Fruit fly (Drosophila melanogaster): ENCODE results near the gene CG43993.

CG43993 gene

dm6 chr3L:12032257-12032656 lies at the start of gene CG43993:
Gene CG43993 (plus strand): TSS chr3L:12032557.
- TF ChIP-seq CG8478 (optimal IDR thresholded peaks at IDR 0.05) (no peak), usp (GFP tag; optimal IDR thresholded peaks at IDR 0.05) (no peak), pan (optimal IDR thresholded peaks at IDR 0.05) (no peak), Dll (optimal IDR thresholded peaks at IDR 0.05) (no peak), EcR (GFP tag; optimal IDR thresholded peaks at IDR 0.05) (no peak), psq (optimal IDR thresholded peaks at IDR 0.05) (no peak)

dm6 chr3L:11984606-11985005 lies 47.8 kb upstream of the CG43993 start, which contains the start of gene CG6938:
Gene CG6938 (plus strand): TSS chr3L:11984906.
- no peak for TF ChIP-seq usp (GFP tag; optimal IDR thresholded peaks at IDR 0.05)
- TF ChIP-seq psq (optimal IDR thresholded peaks at IDR 0.05) = no peak
- TF ChIP-seq EcR (GFP tag; optimal IDR thresholded peaks at IDR 0.05) = no peak
- TF ChIP-seq pan (optimal IDR thresholded peaks at IDR 0.05) = no peak
- no peak for TF ChIP-seq Dll (optimal IDR thresholded peaks at IDR 0.05)
- TF ChIP-seq CG8478 (optimal IDR thresholded peaks at IDR 0.05) = no peak

DNA sequence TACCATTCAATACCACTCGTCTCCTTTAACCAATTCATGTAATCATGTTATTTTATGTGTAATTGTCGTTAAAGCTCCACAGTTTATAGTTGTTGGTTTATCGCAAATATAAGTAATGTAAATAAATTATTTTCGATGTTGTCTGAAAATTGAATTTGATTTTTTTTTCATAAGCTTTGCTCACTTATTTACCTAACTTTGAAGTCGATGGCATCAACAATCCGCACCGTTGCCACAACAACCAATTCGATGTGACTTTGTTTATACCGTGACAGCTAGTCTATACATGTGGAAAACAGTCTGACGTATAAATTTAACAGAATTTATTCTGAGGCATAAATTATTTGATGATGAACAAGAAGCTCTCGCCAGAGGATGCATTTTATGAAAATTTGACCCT lies 41.9 kb upstream of the CG43993 start, which contains the start of gene CG6931:
Gene CG6931 (plus strand): TSS at position 301 of the 400 bp plus-strand sequence.
- TF ChIP-seq CG8478 (optimal IDR thresholded peaks at IDR 0.05) = no peak

DNA sequence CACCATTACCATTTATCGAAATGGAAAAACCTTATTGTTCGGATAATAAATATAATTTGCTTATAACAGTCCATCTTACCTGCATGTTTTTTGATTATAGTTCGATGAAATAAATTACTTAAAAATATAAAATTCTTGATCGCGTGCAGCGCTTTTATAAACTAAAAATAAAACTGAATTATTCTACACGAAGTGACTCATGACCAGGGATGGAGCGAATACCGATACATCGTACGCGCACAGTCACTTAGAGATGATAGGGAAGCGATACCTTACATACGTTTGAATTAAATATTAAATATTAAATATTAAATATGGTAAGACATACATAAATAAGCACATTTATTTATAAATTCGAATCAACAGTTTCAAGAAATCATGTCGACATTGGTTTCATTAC lies 39.4 kb upstream of the CG43993 start, which contains the start of gene viaf:
Gene viaf (minus strand): TSS at position 220 of the 400 bp plus-strand sequence.
- TF ChIP-seq EcR (GFP tag; optimal IDR thresholded peaks at IDR 0.05) (no peak), usp (GFP tag; optimal IDR thresholded peaks at IDR 0.05) (no peak), psq (optimal IDR thresholded peaks at IDR 0.05) (no peak), CG8478 (optimal IDR thresholded peaks at IDR 0.05) (no peak), Dll (optimal IDR thresholded peaks at IDR 0.05) (no peak), pan (optimal IDR thresholded peaks at IDR 0.05) (no peak)

- TF ChIP-seq psq (optimal IDR thresholded peaks at IDR 0.05) (no peak), usp (GFP tag; optimal IDR thresholded peaks at IDR 0.05) (no peak), EcR (GFP tag; optimal IDR thresholded peaks at IDR 0.05) (no peak), Dll (optimal IDR thresholded peaks at IDR 0.05) (no peak), CG8478 (optimal IDR thresholded peaks at IDR 0.05) (no peak), pan (optimal IDR thresholded peaks at IDR 0.05) (no peak)
These were observed 34.4 kb upstream of the CG43993 start, which contains the start of gene Grip163 for dm6 chr3L:11997959-11998358. Gene Grip163 (minus strand): TSS chr3L:11998138.

dm6 chr3L:12002321-12003248 lies 29.8 kb upstream of the CG43993 start, which contains the start of the genes Pop2 and CG6928:
Gene Pop2 (minus strand): TSS chr3L:12002915.
Gene CG6928 (plus strand): TSS chr3L:12003155.
- TF ChIP-seq CG8478 (optimal IDR thresholded peaks at IDR 0.05) (no peak), pan (optimal IDR thresholded peaks at IDR 0.05) (no peak), Dll (optimal IDR thresholded peaks at IDR 0.05) (no peak), EcR (GFP tag; optimal IDR thresholded peaks at IDR 0.05) (no peak), psq (optimal IDR thresholded peaks at IDR 0.05) (no peak), usp (GFP tag; optimal IDR thresholded peaks at IDR 0.05) (no peak)

DNA sequence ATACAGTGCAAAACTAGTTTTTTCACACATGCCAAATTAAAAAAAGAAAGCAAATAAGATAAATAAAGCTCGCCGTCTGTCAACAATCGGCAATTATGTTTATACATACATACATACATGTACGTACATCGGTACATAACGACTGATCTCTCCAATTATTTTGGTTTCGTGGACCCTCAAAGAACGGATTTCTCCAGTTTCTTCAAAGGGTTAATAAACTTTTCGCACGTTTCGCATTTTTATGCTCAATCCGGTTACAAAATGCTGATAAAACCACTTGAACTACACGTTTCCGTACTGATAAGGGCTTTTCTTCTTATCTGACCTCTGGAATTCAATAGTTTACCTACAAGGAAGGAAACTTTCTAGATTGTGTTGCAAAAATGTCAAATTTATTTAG lies 28.9 kb upstream of the CG43993 start:
- TF ChIP-seq psq (optimal IDR thresholded peaks at IDR 0.05) (no peak), Dll (optimal IDR thresholded peaks at IDR 0.05) (no peak), CG8478 (optimal IDR thresholded peaks at IDR 0.05) (no peak), usp (GFP tag; optimal IDR thresholded peaks at IDR 0.05) (no peak), pan (optimal IDR thresholded peaks at IDR 0.05) (no peak), EcR (GFP tag; optimal IDR thresholded peaks at IDR 0.05) (no peak)

DNA sequence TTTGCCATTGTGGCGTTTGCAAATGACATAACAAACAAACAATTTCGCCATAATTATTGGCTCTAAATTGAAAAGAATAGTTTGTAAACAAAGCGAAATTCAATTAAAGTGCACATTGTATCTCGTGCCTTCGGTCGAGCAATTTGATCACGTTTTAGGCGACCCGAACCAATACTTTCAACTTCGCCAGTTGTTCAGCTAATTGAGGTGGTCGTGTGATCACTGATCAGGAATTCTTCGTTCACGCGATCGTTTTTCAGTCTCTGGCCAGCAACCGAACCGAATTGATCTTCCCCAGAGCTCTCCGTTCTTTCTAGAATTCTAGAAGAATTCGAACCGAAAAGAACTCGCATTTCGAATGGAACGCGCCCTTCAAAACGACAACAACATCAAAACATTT lies 28.2 kb upstream of the CG43993 start:
- TF ChIP-seq psq (optimal IDR thresholded peaks at IDR 0.05) (no peak), pan (optimal IDR thresholded peaks at IDR 0.05) (no peak), CG8478 (optimal IDR thresholded peaks at IDR 0.05) (no peak), Dll (optimal IDR thresholded peaks at IDR 0.05) (no peak), usp (GFP tag; optimal IDR thresholded peaks at IDR 0.05) (no peak), EcR (GFP tag; optimal IDR thresholded peaks at IDR 0.05) (no peak)

DNA sequence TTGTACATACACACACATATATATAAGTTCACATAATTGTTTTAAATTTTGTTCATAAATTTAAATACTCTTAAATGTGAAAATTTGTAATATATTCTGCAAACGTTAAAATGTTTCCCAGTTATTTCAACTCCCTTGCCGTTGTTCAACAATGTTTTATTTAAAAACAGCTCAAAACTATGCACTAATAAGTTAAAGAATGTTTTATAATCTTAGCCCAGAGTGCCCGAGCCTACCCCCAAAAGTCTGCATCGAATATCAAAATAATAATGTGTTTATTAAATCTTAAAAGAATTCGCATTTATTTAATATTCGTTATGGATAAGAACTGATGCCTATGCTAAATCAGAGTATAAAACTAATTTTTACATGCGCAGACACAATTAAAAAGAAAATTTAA lies 24.4 kb upstream of the CG43993 start:
- no peak for TF ChIP-seq EcR (GFP tag; optimal IDR thresholded peaks at IDR 0.05)
- no peak for TF ChIP-seq pan (optimal IDR thresholded peaks at IDR 0.05)
- TF ChIP-seq psq (optimal IDR thresholded peaks at IDR 0.05) = no peak
- no peak for TF ChIP-seq CG8478 (optimal IDR thresholded peaks at IDR 0.05)
- TF ChIP-seq Dll (optimal IDR thresholded peaks at IDR 0.05) = no peak
- no peak for TF ChIP-seq usp (GFP tag; optimal IDR thresholded peaks at IDR 0.05)

- no peak for TF ChIP-seq Dll (optimal IDR thresholded peaks at IDR 0.05)
- TF ChIP-seq psq (optimal IDR thresholded peaks at IDR 0.05) = no peak
- no peak for TF ChIP-seq usp (GFP tag; optimal IDR thresholded peaks at IDR 0.05)
- no peak for TF ChIP-seq CG8478 (optimal IDR thresholded peaks at IDR 0.05)
- no peak for TF ChIP-seq pan (optimal IDR thresholded peaks at IDR 0.05)
- TF ChIP-seq EcR (GFP tag; optimal IDR thresholded peaks at IDR 0.05) = no peak
These were observed 18.7 kb upstream of the CG43993 start for dm6 chr3L:12013698-12014097.

DNA sequence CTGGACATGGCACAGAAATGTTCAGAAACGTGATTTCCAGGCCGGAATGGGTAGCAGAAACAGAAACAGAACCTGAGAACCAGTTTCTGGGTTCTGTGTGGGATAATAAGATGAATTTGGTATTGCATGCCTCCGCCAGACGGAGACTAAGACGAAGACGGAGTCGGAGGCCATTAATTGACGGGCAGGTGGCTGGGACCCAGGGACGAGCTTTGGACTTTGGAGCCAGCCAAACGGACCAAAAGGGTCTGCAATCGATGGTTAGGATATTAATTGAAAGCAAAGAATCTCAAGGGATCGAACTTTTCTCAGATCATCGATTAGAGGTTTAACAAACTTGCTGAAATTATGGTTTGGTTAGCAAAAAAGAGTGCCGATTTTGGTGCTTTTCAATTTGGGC lies 18.1 kb upstream of the CG43993 start:
- TF ChIP-seq psq (optimal IDR thresholded peaks at IDR 0.05) (no peak), usp (GFP tag; optimal IDR thresholded peaks at IDR 0.05) (no peak), EcR (GFP tag; optimal IDR thresholded peaks at IDR 0.05) (no peak), Dll (optimal IDR thresholded peaks at IDR 0.05) (no peak), pan (optimal IDR thresholded peaks at IDR 0.05) (no peak), CG8478 (optimal IDR thresholded peaks at IDR 0.05) (no peak)

- TF ChIP-seq Dll (optimal IDR thresholded peaks at IDR 0.05) = no peak
- no peak for TF ChIP-seq CG8478 (optimal IDR thresholded peaks at IDR 0.05)
- TF ChIP-seq pan (optimal IDR thresholded peaks at IDR 0.05) = no peak
- TF ChIP-seq psq (optimal IDR thresholded peaks at IDR 0.05) = no peak
- no peak for TF ChIP-seq usp (GFP tag; optimal IDR thresholded peaks at IDR 0.05)
These were observed 16.2 kb upstream of the CG43993 start for dm6 chr3L:12016186-12016585.
